Worm (Caenorhabditis elegans): ENCODE results near the gene ZK856.19.

ZK856.19 gene

ce11 chrV:10204863-10205338 is at the start of gene ZK856.19, which contains the start of gene ZK856.11:
Gene ZK856.19 (minus strand): TSS chrV:10204913.
Gene ZK856.11 (minus strand): TSS chrV:10204938.
- TF ChIP-seq hmg-4 (GFP tag; optimal IDR thresholded peaks at IDR 0.05) (no peak), pes-1 (GFP tag; IDR thresholded peaks at IDR 0.05) (no peak), ets-7 (tag; optimal IDR thresholded peaks at IDR 0.05) (no peak), hnd-1 (tag; optimal IDR thresholded peaks at IDR 0.05) (no peak), aly-1 (tag; optimal IDR thresholded peaks at IDR 0.05) (no peak), scrt-1 (GFP tag; IDR thresholded peaks at IDR 0.05) (no peak), flt-1 (GFP tag; IDR thresholded peaks at IDR 0.05) (no peak), ama-1 (optimal IDR thresholded peaks at IDR 0.05) (no peak), tra-4 (tag; optimal IDR thresholded peaks at IDR 0.05) (no peak), ceh-13 (GFP tag; optimal IDR thresholded peaks at IDR 0.05) (no peak), tbx-11 (GFP tag; IDR thresholded peaks at IDR 0.05) (no peak), B0310.2 (tag; optimal IDR thresholded peaks at IDR 0.05) (no peak), F13C5.2 (tag; optimal IDR thresholded peaks at IDR 0.05) (no peak), sea-1 (GFP tag; conservative IDR thresholded peaks at IDR 0.05) (no peak), ceh-36 (tag; optimal IDR thresholded peaks at IDR 0.05) (no peak), tbx-37 (GFP tag; conservative IDR thresholded peaks at IDR 0.05) (no peak), hmbx-1 (tag; optimal IDR thresholded peaks at IDR 0.05) (no peak)

- TF ChIP-seq ets-7 (tag; optimal IDR thresholded peaks at IDR 0.05) (no peak), tbx-37 (GFP tag; conservative IDR thresholded peaks at IDR 0.05) (no peak), F13C5.2 (tag; optimal IDR thresholded peaks at IDR 0.05) (no peak), tbx-11 (GFP tag; IDR thresholded peaks at IDR 0.05) (no peak), hnd-1 (tag; optimal IDR thresholded peaks at IDR 0.05) (no peak), hmg-4 (GFP tag; optimal IDR thresholded peaks at IDR 0.05) (no peak), ama-1 (optimal IDR thresholded peaks at IDR 0.05) (no peak), aly-1 (tag; optimal IDR thresholded peaks at IDR 0.05) (no peak), sea-1 (GFP tag; conservative IDR thresholded peaks at IDR 0.05) (no peak), pes-1 (GFP tag; IDR thresholded peaks at IDR 0.05) (no peak), tra-4 (tag; optimal IDR thresholded peaks at IDR 0.05) (no peak), ceh-36 (tag; optimal IDR thresholded peaks at IDR 0.05) (no peak), hmbx-1 (tag; optimal IDR thresholded peaks at IDR 0.05) (no peak), scrt-1 (GFP tag; IDR thresholded peaks at IDR 0.05) (no peak), flt-1 (GFP tag; IDR thresholded peaks at IDR 0.05) (no peak), ceh-13 (GFP tag; optimal IDR thresholded peaks at IDR 0.05) (no peak), B0310.2 (tag; optimal IDR thresholded peaks at IDR 0.05) (no peak)
Observed at ce11 chrV:10252682-10253081, 48.0 kb upstream of the ZK856.19 start.

ce11 chrV:10249515-10249914 is 44.8 kb upstream of the ZK856.19 start:
- TF ChIP-seq hnd-1 (tag; optimal IDR thresholded peaks at IDR 0.05) (no peak), B0310.2 (tag; optimal IDR thresholded peaks at IDR 0.05) (no peak), pes-1 (GFP tag; IDR thresholded peaks at IDR 0.05) (no peak), ceh-36 (tag; optimal IDR thresholded peaks at IDR 0.05) (no peak)

ce11 chrV:10248255-10248979 is 43.7 kb upstream of the ZK856.19 start, which contains the start of gene akt-1:
Gene akt-1 (plus strand): TSS chrV:10248905.
- TF ChIP-seq flt-1 (GFP tag; IDR thresholded peaks at IDR 0.05) (no peak), tra-4 (tag; optimal IDR thresholded peaks at IDR 0.05) (no peak), ceh-36 (tag; optimal IDR thresholded peaks at IDR 0.05) (no peak), B0310.2 (tag; optimal IDR thresholded peaks at IDR 0.05) (no peak), ama-1 (optimal IDR thresholded peaks at IDR 0.05) (no peak), hmbx-1 (tag; optimal IDR thresholded peaks at IDR 0.05) (no peak), ceh-13 (GFP tag; optimal IDR thresholded peaks at IDR 0.05) (no peak), sea-1 (GFP tag; conservative IDR thresholded peaks at IDR 0.05) (no peak)

- no peak for TF ChIP-seq tbx-37 (GFP tag; conservative IDR thresholded peaks at IDR 0.05)
- no peak for TF ChIP-seq ets-7 (tag; optimal IDR thresholded peaks at IDR 0.05)
- TF ChIP-seq tbx-11 (GFP tag; IDR thresholded peaks at IDR 0.05), result no peak
- no peak for TF ChIP-seq ceh-13 (GFP tag; optimal IDR thresholded peaks at IDR 0.05)
- TF ChIP-seq hmg-4 (GFP tag; optimal IDR thresholded peaks at IDR 0.05), result no peak
- no peak for TF ChIP-seq hnd-1 (tag; optimal IDR thresholded peaks at IDR 0.05)
- TF ChIP-seq aly-1 (tag; optimal IDR thresholded peaks at IDR 0.05), result no peak
- no peak for TF ChIP-seq B0310.2 (tag; optimal IDR thresholded peaks at IDR 0.05)
- TF ChIP-seq flt-1 (GFP tag; IDR thresholded peaks at IDR 0.05), result no peak
- TF ChIP-seq ceh-36 (tag; optimal IDR thresholded peaks at IDR 0.05), result no peak
- no peak for TF ChIP-seq pes-1 (GFP tag; IDR thresholded peaks at IDR 0.05)
- no peak for TF ChIP-seq sea-1 (GFP tag; conservative IDR thresholded peaks at IDR 0.05)
- TF ChIP-seq hmbx-1 (tag; optimal IDR thresholded peaks at IDR 0.05), result no peak
- TF ChIP-seq tra-4 (tag; optimal IDR thresholded peaks at IDR 0.05), result no peak
- TF ChIP-seq F13C5.2 (tag; optimal IDR thresholded peaks at IDR 0.05), result no peak
- TF ChIP-seq scrt-1 (GFP tag; IDR thresholded peaks at IDR 0.05), result no peak
- no peak for TF ChIP-seq ama-1 (optimal IDR thresholded peaks at IDR 0.05)
Observed at ce11 chrV:10247673-10248239, 43.0 kb upstream of the ZK856.19 start.

- TF ChIP-seq tra-4 (tag; optimal IDR thresholded peaks at IDR 0.05) (no peak), tbx-11 (GFP tag; IDR thresholded peaks at IDR 0.05) (no peak), hnd-1 (tag; optimal IDR thresholded peaks at IDR 0.05) (no peak), ama-1 (optimal IDR thresholded peaks at IDR 0.05) (no peak), hmg-4 (GFP tag; optimal IDR thresholded peaks at IDR 0.05) (no peak)
Observed at ce11 chrV:10246967-10247366, 42.3 kb upstream of the ZK856.19 start.

ce11 chrV:10246443-10246885 is 41.8 kb upstream of the ZK856.19 start:
- TF ChIP-seq ceh-36 (tag; optimal IDR thresholded peaks at IDR 0.05), result no peak
- TF ChIP-seq pes-1 (GFP tag; IDR thresholded peaks at IDR 0.05), result no peak
- no peak for TF ChIP-seq hnd-1 (tag; optimal IDR thresholded peaks at IDR 0.05)
- no peak for TF ChIP-seq ets-7 (tag; optimal IDR thresholded peaks at IDR 0.05)
- TF ChIP-seq tbx-11 (GFP tag; IDR thresholded peaks at IDR 0.05), result no peak
- TF ChIP-seq ceh-13 (GFP tag; optimal IDR thresholded peaks at IDR 0.05), result no peak
- TF ChIP-seq B0310.2 (tag; optimal IDR thresholded peaks at IDR 0.05), result no peak
- TF ChIP-seq hmg-4 (GFP tag; optimal IDR thresholded peaks at IDR 0.05), result no peak
- no peak for TF ChIP-seq aly-1 (tag; optimal IDR thresholded peaks at IDR 0.05)
- TF ChIP-seq flt-1 (GFP tag; IDR thresholded peaks at IDR 0.05), result no peak
- TF ChIP-seq tbx-37 (GFP tag; conservative IDR thresholded peaks at IDR 0.05), result no peak
- no peak for TF ChIP-seq hmbx-1 (tag; optimal IDR thresholded peaks at IDR 0.05)
- no peak for TF ChIP-seq ama-1 (optimal IDR thresholded peaks at IDR 0.05)
- no peak for TF ChIP-seq F13C5.2 (tag; optimal IDR thresholded peaks at IDR 0.05)
- no peak for TF ChIP-seq scrt-1 (GFP tag; IDR thresholded peaks at IDR 0.05)
- TF ChIP-seq tra-4 (tag; optimal IDR thresholded peaks at IDR 0.05), result no peak
- no peak for TF ChIP-seq sea-1 (GFP tag; conservative IDR thresholded peaks at IDR 0.05)

All from whole organism, early embryonic.